Fruit fly (Drosophila melanogaster) whole organism, embryonic: ENCODE data around the gene sun.

Source experiments
- Blimp-1 ChIP-seq: fragments of 200-800 bp; sonication (Bioruptor generic); optimal IDR thresholded peaks from 3 replicates; lab custom pipeline; 2018; ENCODE audit warnings: missing biosample characterization, missing genetic modification characterization, mild to moderate bottlenecking, moderate library complexity, missing genetic modification reagents
- CG10565 ChIP-seq: fragments of 200-800 bp; sonication (Bioruptor generic); optimal IDR thresholded peaks from 3 replicates; lab custom pipeline; 2016; ENCODE audit warnings: missing biosample characterization, mild to moderate bottlenecking, missing genetic modification characterization
- CG11247 ChIP-seq: fragments of 200-800 bp; sonication (Bioruptor generic); IDR thresholded peaks from 2 replicates; pipeline ENCODE4 v1.3.6; 2022; ENCODE audit warnings: missing biosample characterization, missing genetic modification characterization
- CG12104 ChIP-seq: fragments of 200-800 bp; sonication (Bioruptor generic); optimal IDR thresholded peaks from 3 replicates; lab custom pipeline; 2016; ENCODE audit warnings: missing biosample characterization, missing genetic modification characterization
- CG13287 ChIP-seq: fragments of 200-800 bp; sonication (Bioruptor generic); IDR thresholded peaks from 2 replicates; pipeline ENCODE4 v1.3.6; 2022; ENCODE audit warnings: missing biosample characterization, missing genetic modification characterization; ENCODE audit not compliant: partially characterized antibody
- CG13296 ChIP-seq: fragments of 200-800 bp; sonication (Bioruptor generic); optimal IDR thresholded peaks from 3 replicates; lab custom pipeline; 2018; ENCODE audit warnings: missing biosample characterization, mild to moderate bottlenecking, missing genetic modification characterization
- CG13775 ChIP-seq: fragments of 200-800 bp; sonication (Bioruptor generic); optimal IDR thresholded peaks from 3 replicates; lab custom pipeline; 2017; ENCODE audit warnings: missing biosample characterization, mild to moderate bottlenecking, missing genetic modification characterization
- CG15073 ChIP-seq: fragments of 200-800 bp; sonication (Bioruptor generic); optimal IDR thresholded peaks from 2 replicates; lab custom pipeline; 2016; ENCODE audit warnings: missing biosample characterization, missing genetic modification characterization
- CG2116 ChIP-seq: fragments of 200-800 bp; sonication (Bioruptor generic); optimal IDR thresholded peaks from 3 replicates; lab custom pipeline; 2018; ENCODE audit warnings: missing biosample characterization, mild to moderate bottlenecking, missing genetic modification characterization
- CG30431 ChIP-seq: fragments of 200-800 bp; sonication (Bioruptor generic); optimal IDR thresholded peaks from 2 replicates; lab custom pipeline; 2017; ENCODE audit warnings: missing biosample characterization, missing genetic modification characterization
- CG31441 ChIP-seq: fragments of 200-800 bp; sonication (Bioruptor generic); IDR thresholded peaks from 2 replicates; pipeline ENCODE4 v1.3.6; 2022; ENCODE audit warnings: missing biosample characterization, missing genetic modification characterization
- CG34376 ChIP-seq: fragments of 200-800 bp; sonication (Bioruptor generic); optimal IDR thresholded peaks from 2 replicates; lab custom pipeline; 2018; ENCODE audit warnings: missing biosample characterization, mild to moderate bottlenecking, missing genetic modification characterization
- CG5245 ChIP-seq: fragments of 200-800 bp; sonication (Bioruptor generic); optimal IDR thresholded peaks from 3 replicates; lab custom pipeline; 2016; ENCODE audit warnings: missing biosample characterization, missing genetic modification characterization
- CG6765 ChIP-seq: fragments of 200-800 bp; sonication (Bioruptor generic); optimal IDR thresholded peaks from 3 replicates; lab custom pipeline; 2017; ENCODE audit warnings: missing biosample characterization, mild to moderate bottlenecking, missing genetic modification characterization
- CG7839 ChIP-seq: fragments of 200-800 bp; sonication (Bioruptor generic); optimal IDR thresholded peaks from 3 replicates; lab custom pipeline; 2018; ENCODE audit warnings: missing biosample characterization, mild to moderate bottlenecking, missing genetic modification characterization, moderate library complexity
- CG9437 ChIP-seq: fragments of 200-800 bp; sonication (Bioruptor generic); optimal IDR thresholded peaks from 2 replicates; lab custom pipeline; 2018; ENCODE audit warnings: missing biosample characterization, mild to moderate bottlenecking, missing genetic modification characterization
- CG9797 ChIP-seq: fragments of 200-800 bp; sonication (Bioruptor generic); optimal IDR thresholded peaks from 3 replicates; lab custom pipeline; 2018; ENCODE audit warnings: missing biosample characterization, mild to moderate bottlenecking, missing genetic modification characterization
- CG9876 ChIP-seq: fragments of 200-800 bp; sonication (Bioruptor generic); optimal IDR thresholded peaks from 2 replicates; lab custom pipeline; 2016; ENCODE audit warnings: missing biosample characterization, missing genetic modification characterization
- Dad ChIP-seq: fragments of 200-800 bp; sonication (Bioruptor generic); optimal IDR thresholded peaks from 3 replicates; lab custom pipeline; 2016; ENCODE audit warnings: missing biosample characterization, missing genetic modification characterization
- Dip2 ChIP-seq: fragments of 200-800 bp; sonication (Bioruptor generic); IDR thresholded peaks from 2 replicates; pipeline ENCODE4 v1.3.6; 2022; ENCODE audit warnings: missing biosample characterization, missing genetic modification characterization
- Dip3 ChIP-seq: fragments of 200-800 bp; sonication (Bioruptor generic); optimal IDR thresholded peaks from 3 replicates; lab custom pipeline; 2016; ENCODE audit warnings: missing biosample characterization, missing genetic modification characterization
- Dll ChIP-seq: fragments of 200-800 bp; sonication (Bioruptor generic); IDR thresholded peaks from 4 replicates; pipeline ENCODE4 v1.3.6; 2022; ENCODE audit warnings: missing biosample characterization, missing genetic modification characterization; ENCODE audit not compliant: partially characterized antibody
- H2.0 ChIP-seq: fragments of 200-800 bp; sonication (Bioruptor generic); IDR thresholded peaks from 2 replicates; pipeline ENCODE4 v1.3.6; 2022; ENCODE audit warnings: missing biosample characterization, missing genetic modification characterization
- HLH4C ChIP-seq: fragments of 200-800 bp; sonication (Bioruptor generic); IDR thresholded peaks from 3 replicates; pipeline ENCODE4 v1.3.6; 2022; ENCODE audit warnings: missing biosample characterization, missing genetic modification characterization; ENCODE audit not compliant: partially characterized antibody
- Hr51 ChIP-seq, 2 experiments: fragments of 200-800 bp; sonication (Bioruptor generic); optimal IDR thresholded peaks; 2 replicates in 1 of 2; 3 replicates in 1 of 2; lab custom pipeline; 2016 to 2018; ENCODE audit warnings: missing biosample characterization in 2 of 2, missing genetic modification characterization in 2 of 2, mild to moderate bottlenecking in 1 of 2, moderate library complexity in 1 of 2
- Nf-YA ChIP-seq: fragments of 200-800 bp; sonication (Bioruptor generic); IDR thresholded peaks from 2 replicates; pipeline ENCODE4 v1.3.6; 2022; ENCODE audit warnings: missing biosample characterization, missing genetic modification characterization
- Pdp1 ChIP-seq, 2 experiments: fragments of 200-800 bp; sonication (Bioruptor generic); optimal IDR thresholded peaks; 3 replicates each; lab custom pipeline; 2016; ENCODE audit warnings: missing biosample characterization in 2 of 2, missing genetic modification characterization in 2 of 2, mild to moderate bottlenecking in 1 of 2, moderate library complexity in 1 of 2
- Rfx ChIP-seq: fragments of 200-800 bp; sonication (Bioruptor generic); IDR thresholded peaks from 2 replicates; pipeline ENCODE4 v1.3.6; 2022; ENCODE audit warnings: missing biosample characterization, missing genetic modification characterization
- Sox100B ChIP-seq: fragments of 200-800 bp; sonication (Bioruptor generic); optimal IDR thresholded peaks from 3 replicates; lab custom pipeline; 2018; ENCODE audit warnings: missing biosample characterization, mild to moderate bottlenecking, missing genetic modification characterization
- Ssrp ChIP-seq: fragments of 200-800 bp; sonication (Bioruptor generic); optimal IDR thresholded peaks from 2 replicates; lab custom pipeline; 2018; ENCODE audit warnings: missing biosample characterization, mild to moderate bottlenecking, missing genetic modification characterization, moderate library complexity
- YL-1 ChIP-seq: fragments of 200-800 bp; sonication (Bioruptor generic); optimal IDR thresholded peaks from 3 replicates; lab custom pipeline; 2017; ENCODE audit warnings: missing biosample characterization, mild to moderate bottlenecking, missing genetic modification characterization
- ase ChIP-seq: fragments of 200-800 bp; sonication (Bioruptor generic); IDR thresholded peaks from 3 replicates; pipeline ENCODE4 v1.3.6; 2022; ENCODE audit warnings: missing biosample characterization, missing genetic modification characterization
- ash1 ChIP-seq: fragments of 200-800 bp; sonication (Bioruptor generic); optimal IDR thresholded peaks from 2 replicates; lab custom pipeline; 2018; ENCODE audit warnings: missing biosample characterization, mild to moderate bottlenecking, missing genetic modification characterization
- bcd ChIP-seq: fragments of 200-800 bp; sonication (Bioruptor generic); optimal IDR thresholded peaks from 2 replicates; lab custom pipeline; 2017; ENCODE audit warnings: missing biosample characterization, mild to moderate bottlenecking, missing genetic modification characterization
- bigmax ChIP-seq: fragments of 200-800 bp; sonication (Bioruptor generic); optimal IDR thresholded peaks from 2 replicates; lab custom pipeline; 2018; ENCODE audit warnings: missing biosample characterization, mild to moderate bottlenecking, missing genetic modification characterization
- cas ChIP-seq: fragments of 200-800 bp; sonication (Bioruptor generic); IDR thresholded peaks from 2 replicates; pipeline ENCODE4 v1.3.6; 2022; ENCODE audit warnings: missing biosample characterization, missing genetic modification characterization
- ci ChIP-seq: fragments of 200-800 bp; sonication (Bioruptor generic); IDR thresholded peaks from 3 replicates; pipeline ENCODE4 v1.3.6; 2022; ENCODE audit warnings: missing biosample characterization, missing genetic modification characterization
- corto ChIP-seq: fragments of 200-800 bp; sonication (Bioruptor generic); optimal IDR thresholded peaks from 2 replicates; lab custom pipeline; 2016; ENCODE audit warnings: missing biosample characterization, mild to moderate bottlenecking, missing genetic modification characterization, moderate library complexity
- dimm ChIP-seq: fragments of 200-800 bp; sonication (Bioruptor generic); IDR thresholded peaks from 2 replicates; pipeline ENCODE4 v1.3.6; 2022; ENCODE audit warnings: missing biosample characterization, missing genetic modification characterization
- mirr ChIP-seq: fragments of 200-800 bp; sonication (Bioruptor generic); optimal IDR thresholded peaks from 3 replicates; lab custom pipeline; 2018; ENCODE audit warnings: missing biosample characterization, mild to moderate bottlenecking, missing genetic modification characterization
- onecut ChIP-seq: fragments of 200-800 bp; sonication (Bioruptor generic); IDR thresholded peaks from 2 replicates; pipeline ENCODE4 v1.3.6; 2022; ENCODE audit warnings: missing biosample characterization, missing genetic modification characterization
- prd ChIP-seq, 3 experiments: fragments of >200 bp in 2 of 3; fragments of 200-800 bp in 1 of 3; sonication (Bioruptor generic) in 1 of 3; optimal IDR thresholded peaks in 2 of 3; IDR thresholded peaks in 1 of 3; 2 replicates in 2 of 3; 3 replicates in 1 of 3; pipeline versions ENCODE4 v1.3.6 to Lab custom; 2017 to 2022; ENCODE audit warnings: missing biosample characterization in 1 of 3, missing genetic modification characterization in 1 of 3
- pros ChIP-seq: fragments of 200-800 bp; sonication (Bioruptor generic); optimal IDR thresholded peaks from 3 replicates; lab custom pipeline; 2019; ENCODE audit warnings: missing biosample characterization, mild to moderate bottlenecking, missing genetic modification characterization, moderate library complexity
- sens-2 ChIP-seq: fragments of 200-800 bp; sonication (Bioruptor generic); IDR thresholded peaks from 2 replicates; pipeline ENCODE4 v1.3.6; 2022; ENCODE audit warnings: missing biosample characterization, missing genetic modification characterization
- tll ChIP-seq, 2 experiments: fragments of 200-800 bp in 1 of 2; fragments of >200 bp in 1 of 2; sonication (Bioruptor generic) in 1 of 2; optimal IDR thresholded peaks; 2 replicates each; lab custom pipeline; 2017 to 2019; ENCODE audit warnings: missing biosample characterization in 2 of 2, missing genetic modification characterization in 2 of 2, mild to moderate bottlenecking in 1 of 2, moderate library complexity in 1 of 2
- tna ChIP-seq: fragments of 200-800 bp; sonication (Bioruptor generic); IDR thresholded peaks from 2 replicates; pipeline ENCODE4 v1.3.6; 2022; ENCODE audit warnings: missing biosample characterization, missing genetic modification characterization; ENCODE audit not compliant: partially characterized antibody
- twi ChIP-seq: fragments of 200-800 bp; optimal IDR thresholded peaks from 2 replicates; lab custom pipeline; 2019; ENCODE audit warnings: missing biosample characterization, mild to moderate bottlenecking, missing genetic modification characterization, moderate library complexity
- tx ChIP-seq: fragments of 200-800 bp; sonication (Bioruptor generic); optimal IDR thresholded peaks from 2 replicates; lab custom pipeline; 2016; ENCODE audit warnings: missing biosample characterization, missing genetic modification characterization
- unpg ChIP-seq: fragments of 200-800 bp; sonication (Bioruptor generic); optimal IDR thresholded peaks from 3 replicates; lab custom pipeline; 2018; ENCODE audit warnings: missing biosample characterization, mild to moderate bottlenecking, missing genetic modification characterization, moderate library complexity
- zf30C ChIP-seq: fragments of 200-800 bp; sonication (Bioruptor generic); optimal IDR thresholded peaks from 3 replicates; lab custom pipeline; 2018; ENCODE audit warnings: missing biosample characterization, mild to moderate bottlenecking, missing genetic modification characterization

sun gene

DNA sequence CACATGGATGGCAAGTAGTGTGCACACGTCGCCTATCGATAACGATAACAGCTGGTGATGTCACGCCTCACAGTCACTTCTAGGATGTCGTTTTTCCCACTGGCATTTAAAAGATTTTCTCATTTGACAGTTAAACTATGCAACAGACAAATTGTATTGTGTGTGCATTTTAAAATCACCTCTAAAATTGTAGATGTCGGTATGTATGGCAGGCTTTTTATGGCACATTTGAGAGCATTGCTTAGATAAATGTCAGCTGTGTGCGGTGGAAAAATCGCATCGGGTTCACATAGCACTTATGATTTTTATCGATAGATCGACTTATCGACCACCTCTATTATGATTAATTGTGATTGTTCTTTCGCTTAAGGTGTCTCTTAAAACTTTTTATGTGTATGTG is 4.9 kb downstream of the sun start, which contains the start of the genes ArgRS and CG8578 (continued):
- 0 out of 2 replicates have a peak, but pooled peaks have one; percentile 28 for TF ChIP-seq cas (GFP tag; lab: Robert Waterston, UW)
- peak; percentile 80 to 88 for TF ChIP-seq Pdp1 (GFP tag; optimal IDR thresholded peaks at IDR 0.05; lab: Kevin White, UChicago)
- no peak for TF ChIP-seq sens-2 (GFP tag; lab: Robert Waterston, UW)
- peak; percentile 19 for TF ChIP-seq tx
- TF ChIP-seq prd (optimal IDR thresholded peaks at IDR 0.05; lab: Kevin White, UChicago) = no peak
- peak; percentile 85 for TF ChIP-seq prd (GFP tag; IDR thresholded peaks at IDR 0.05; lab: Robert Waterston, UW)
- no peak for TF ChIP-seq CG6765
- peak; percentile 3 for TF ChIP-seq CG9876 (GFP tag; lab: Kevin White, UChicago)
- TF ChIP-seq CG2116 (GFP tag; lab: Kevin White, UChicago) = peak; percentile 68
- TF ChIP-seq CG13287 (GFP tag; lab: Robert Waterston, UW) = peak; percentile 85
- no peak for TF ChIP-seq unpg (GFP tag; lab: Kevin White, UChicago)
- peak; percentile 28 for TF ChIP-seq CG34376
- TF ChIP-seq CG11247 (GFP tag; lab: Robert Waterston, UW) = no peak
- no peak for TF ChIP-seq Dip2 (GFP tag; lab: Robert Waterston, UW)
- TF ChIP-seq CG13775 (GFP tag; lab: Kevin White, UChicago) = peak; percentile 10
- peak; percentile 67 for TF ChIP-seq CG7839 (tag; lab: Kevin White, UChicago)
- TF ChIP-seq Hr51 (GFP tag; optimal IDR thresholded peaks at IDR 0.05; lab: Kevin White, UChicago) = peak in 1 of 2 experiments; percentile 18
- TF ChIP-seq Nf-YA = no peak
- TF ChIP-seq CG9797 (GFP tag; lab: Kevin White, UChicago) = peak; percentile 16
- TF ChIP-seq Rfx (GFP tag; lab: Robert Waterston, UW) = peak; percentile 83
- TF ChIP-seq zf30C = no peak
- TF ChIP-seq tna (GFP tag; lab: Robert Waterston, UW) = peak; percentile 67; the same call in 1 of the 2 replicates
- TF ChIP-seq CG9437 = peak; percentile 7
- no peak for TF ChIP-seq CG5245 (GFP tag; lab: Kevin White, UChicago)
- TF ChIP-seq CG15073 (GFP tag; lab: Kevin White, UChicago) = no peak
- TF ChIP-seq H2.0 = no peak
- TF ChIP-seq dimm (GFP tag; lab: Robert Waterston, UW) = no peak
- no peak for TF ChIP-seq bcd
- peak; percentile 39 for TF ChIP-seq onecut (GFP tag; lab: Robert Waterston, UW)
- peak; percentile 80 for TF ChIP-seq CG31441 (GFP tag; lab: Robert Waterston, UW)
- peak; percentile 90 for TF ChIP-seq HLH4C (GFP tag; lab: Robert Waterston, UW)
- peak; percentile 55; the same call in 2 of the 3 replicates for TF ChIP-seq ase
- no peak for TF ChIP-seq ash1 (GFP tag; lab: Kevin White, UChicago)
- peak; percentile 13 for TF ChIP-seq Dip3
- peak; percentile 34 for TF ChIP-seq YL-1 (GFP tag; lab: Kevin White, UChicago)
- no peak for TF ChIP-seq CG30431 (GFP tag; lab: Kevin White, UChicago)
- TF ChIP-seq Sox100B (GFP tag; lab: Kevin White, UChicago) = no peak
- no peak for TF ChIP-seq mirr (GFP tag; lab: Kevin White, UChicago)
- no peak for TF ChIP-seq ci (GFP tag; lab: Robert Waterston, UW)
- TF ChIP-seq Dll (GFP tag; lab: Robert Waterston, UW) = peak; percentile 85
- no peak for TF ChIP-seq pros
- TF ChIP-seq Ssrp (tag; lab: Kevin White, UChicago) = no peak
- TF ChIP-seq CG12104 (GFP tag; lab: Kevin White, UChicago) = no peak
- no peak for TF ChIP-seq CG10565 (GFP tag; lab: Kevin White, UChicago)
- no peak for TF ChIP-seq CG13296 (GFP tag; lab: Kevin White, UChicago)
- peak; percentile 80 for TF ChIP-seq Dad
- no peak for TF ChIP-seq bigmax
- peak; percentile 41 for TF ChIP-seq twi (tag; lab: Kevin White, UChicago)
- TF ChIP-seq tll (GFP tag; optimal IDR thresholded peaks at IDR 0.05; lab: Kevin White, UChicago) = peak; percentile 72 to 94
- TF ChIP-seq corto (GFP tag; lab: Kevin White, UChicago) = no peak
- TF ChIP-seq Blimp-1 (GFP tag; lab: Kevin White, UChicago) = no peak
